Worm (Caenorhabditis elegans) whole organism, early embryonic: Measurements from ENCODE around the gene F59E12.17.
A peak's percentile ranks its signal among the peaks of the same experiment; 100 is the strongest.

ENCODE experiments used
- B0310.2 ChIP-seq: sonication (generic microtip); optimal IDR thresholded peaks from 2 replicates; lab custom pipeline; 2016; ENCODE audit warnings: mild to moderate bottlenecking, missing genetic modification characterization, missing compliant biosample characterization
- F13C5.2 ChIP-seq: sonication (generic microtip); optimal IDR thresholded peaks from 2 replicates; lab custom pipeline; 2017; ENCODE audit warnings: mild to moderate bottlenecking, missing genetic modification characterization, inconsistent platforms, missing compliant biosample characterization
- aly-1 ChIP-seq: sonication (generic microtip); optimal IDR thresholded peaks from 2 replicates; lab custom pipeline; 2016; ENCODE audit warnings: missing genetic modification characterization, missing compliant biosample characterization
- ama-1 ChIP-seq: fragments of 150-350 bp; optimal IDR thresholded peaks from 2 replicates; lab custom pipeline; 2014
- ceh-13 ChIP-seq: fragments of 200-800 bp; sonication (Bioruptor generic); optimal IDR thresholded peaks from 2 replicates; lab custom pipeline; 2018; ENCODE audit warnings: mild to moderate bottlenecking, missing genetic modification characterization, missing compliant biosample characterization
- ceh-36 ChIP-seq: sonication (generic microtip); optimal IDR thresholded peaks from 2 replicates; lab custom pipeline; 2016; ENCODE audit warnings: missing genetic modification characterization, inconsistent platforms, missing compliant biosample characterization
- ets-7 ChIP-seq: sonication (generic microtip); optimal IDR thresholded peaks from 2 replicates; lab custom pipeline; 2016; ENCODE audit warnings: missing genotype, missing genetic modification characterization, missing compliant biosample characterization
- flt-1 ChIP-seq: fragments of 200-800 bp; sonication (Bioruptor generic); IDR thresholded peaks from 2 replicates; pipeline ENCODE4 v1.3.6; 2022; ENCODE audit warnings: missing genetic modification characterization, missing compliant biosample characterization
- hmbx-1 ChIP-seq: sonication (generic microtip); optimal IDR thresholded peaks from 2 replicates; lab custom pipeline; 2016; ENCODE audit warnings: mild to moderate bottlenecking, missing genetic modification characterization, missing compliant biosample characterization
- hmg-4 ChIP-seq: fragments of 200-800 bp; sonication (Bioruptor generic); optimal IDR thresholded peaks from 2 replicates; lab custom pipeline; 2018; ENCODE audit warnings: mild to moderate bottlenecking, missing genetic modification characterization, missing compliant biosample characterization
- hnd-1 ChIP-seq: sonication (generic microtip); optimal IDR thresholded peaks from 2 replicates; lab custom pipeline; 2016; ENCODE audit warnings: missing genetic modification characterization, missing compliant biosample characterization
- pes-1 ChIP-seq: fragments of 200-800 bp; sonication (Bioruptor generic); IDR thresholded peaks from 2 replicates; pipeline ENCODE4 v1.3.6; 2022; ENCODE audit warnings: missing genetic modification reagents, missing genetic modification characterization, missing compliant biosample characterization
- scrt-1 ChIP-seq: fragments of 200-800 bp; sonication (Bioruptor generic); IDR thresholded peaks from 2 replicates; pipeline ENCODE4 v1.3.6; 2022; ENCODE audit warnings: missing genetic modification characterization, missing compliant biosample characterization
- sea-1 ChIP-seq: fragments of 200-800 bp; sonication (Bioruptor generic); conservative IDR thresholded peaks from 2 replicates; pipeline ENCODE4 v1.3.6; 2022; ENCODE audit warnings: missing genetic modification characterization, missing compliant biosample characterization
- tbx-11 ChIP-seq: fragments of 200-800 bp; sonication (Bioruptor generic); IDR thresholded peaks from 2 replicates; pipeline ENCODE4 v1.3.6; 2022; ENCODE audit warnings: missing genetic modification characterization, missing compliant biosample characterization
- tbx-37 ChIP-seq: fragments of 200-800 bp; sonication (Bioruptor generic); conservative IDR thresholded peaks from 2 replicates; pipeline ENCODE4 v1.3.6; 2022; ENCODE audit warnings: missing genetic modification reagents, missing genetic modification characterization, missing compliant biosample characterization
- tra-4 ChIP-seq: sonication (generic microtip); optimal IDR thresholded peaks from 2 replicates; lab custom pipeline; 2017; ENCODE audit warnings: missing genetic modification characterization, missing compliant biosample characterization

Gene F59E12.17

ce11 chrII:5659675-5660074 is 10.4 kb upstream of the F59E12.17 start, which contains the start of gene fut-3:
Gene fut-3 (minus strand): TSS chrII:5659775.
- TF ChIP-seq hnd-1 (tag; lab: Kevin White, UChicago): no peak
- TF ChIP-seq pes-1 (GFP tag; lab: Robert Waterston, UW): no peak
- no peak for TF ChIP-seq ets-7 (tag; lab: Kevin White, UChicago)
- no peak for TF ChIP-seq B0310.2
- no peak for TF ChIP-seq ceh-36 (tag; lab: Kevin White, UChicago)
- no peak for TF ChIP-seq flt-1 (GFP tag; lab: Robert Waterston, UW)
- TF ChIP-seq F13C5.2 (tag; lab: Kevin White, UChicago): no peak
- no peak for TF ChIP-seq hmbx-1
- no peak for TF ChIP-seq sea-1 (GFP tag; lab: Robert Waterston, UW)
- no peak for TF ChIP-seq tbx-11 (GFP tag; lab: Robert Waterston, UW)
- no peak for TF ChIP-seq ama-1 (lab: Kevin White, UChicago)
- no peak for TF ChIP-seq scrt-1 (GFP tag; lab: Robert Waterston, UW)
- TF ChIP-seq aly-1 (tag; lab: Kevin White, UChicago): no peak
- no peak for TF ChIP-seq tra-4 (tag; lab: Kevin White, UChicago)
- TF ChIP-seq ceh-13 (GFP tag; lab: Kevin White, UChicago): no peak
- no peak for TF ChIP-seq hmg-4 (GFP tag; lab: Kevin White, UChicago)
- TF ChIP-seq tbx-37: no peak

ce11 chrII:5654215-5654614 is 4.9 kb upstream of the F59E12.17 start, which contains the start of gene F59E12.1:
Gene F59E12.1 (plus strand): TSS chrII:5654515.
- TF ChIP-seq hmbx-1: no peak
- no peak for TF ChIP-seq ama-1 (lab: Kevin White, UChicago)
- no peak for TF ChIP-seq flt-1 (GFP tag; lab: Robert Waterston, UW)
- TF ChIP-seq tbx-11 (GFP tag; lab: Robert Waterston, UW): no peak
- TF ChIP-seq F13C5.2 (tag; lab: Kevin White, UChicago): no peak
- TF ChIP-seq scrt-1 (GFP tag; lab: Robert Waterston, UW): no peak
- TF ChIP-seq hnd-1 (tag; lab: Kevin White, UChicago): no peak
- no peak for TF ChIP-seq aly-1 (tag; lab: Kevin White, UChicago)
- TF ChIP-seq hmg-4 (GFP tag; lab: Kevin White, UChicago): no peak
- no peak for TF ChIP-seq tbx-37
- no peak for TF ChIP-seq B0310.2
- TF ChIP-seq ceh-13 (GFP tag; lab: Kevin White, UChicago): no peak
- TF ChIP-seq ets-7 (tag; lab: Kevin White, UChicago): no peak
- no peak for TF ChIP-seq tra-4 (tag; lab: Kevin White, UChicago)
- TF ChIP-seq sea-1 (GFP tag; lab: Robert Waterston, UW): no peak
- TF ChIP-seq pes-1 (GFP tag; lab: Robert Waterston, UW): no peak
- no peak for TF ChIP-seq ceh-36 (tag; lab: Kevin White, UChicago)

- TF ChIP-seq tbx-37 (no peak), flt-1 (GFP tag; lab: Robert Waterston, UW) (no peak), ceh-13 (GFP tag; lab: Kevin White, UChicago) (no peak)
Observed at ce11 chrII:5652334-5652733, 3.1 kb upstream of the F59E12.17 start, which contains the start of gene bli-2. Gene bli-2 (minus strand): TSS chrII:5652434.

- TF ChIP-seq flt-1 (GFP tag; lab: Robert Waterston, UW) (no peak), aly-1 (tag; lab: Kevin White, UChicago) (peak; percentile 16)
Observed at ce11 chrII:5651426-5651825, 2.2 kb upstream of the F59E12.17 start.

- TF ChIP-seq ama-1 (lab: Kevin White, UChicago): no peak
- TF ChIP-seq hmbx-1: no peak
- no peak for TF ChIP-seq B0310.2
- TF ChIP-seq hnd-1 (tag; lab: Kevin White, UChicago): no peak
- no peak for TF ChIP-seq scrt-1 (GFP tag; lab: Robert Waterston, UW)
- TF ChIP-seq tra-4 (tag; lab: Kevin White, UChicago): no peak
- no peak for TF ChIP-seq F13C5.2 (tag; lab: Kevin White, UChicago)
- TF ChIP-seq sea-1 (GFP tag; lab: Robert Waterston, UW): no peak
- TF ChIP-seq ets-7 (tag; lab: Kevin White, UChicago): no peak
- TF ChIP-seq hmg-4 (GFP tag; lab: Kevin White, UChicago): no peak
- TF ChIP-seq aly-1 (tag; lab: Kevin White, UChicago): no peak
- TF ChIP-seq pes-1 (GFP tag; lab: Robert Waterston, UW): no peak
- TF ChIP-seq flt-1 (GFP tag; lab: Robert Waterston, UW): no peak
- no peak for TF ChIP-seq tbx-11 (GFP tag; lab: Robert Waterston, UW)
Observed at ce11 chrII:5648272-5648671, 998 bp downstream of the F59E12.17 start, which contains the start of gene ddl-1. Gene ddl-1 (minus strand): TSS chrII:5648372.

DNA sequence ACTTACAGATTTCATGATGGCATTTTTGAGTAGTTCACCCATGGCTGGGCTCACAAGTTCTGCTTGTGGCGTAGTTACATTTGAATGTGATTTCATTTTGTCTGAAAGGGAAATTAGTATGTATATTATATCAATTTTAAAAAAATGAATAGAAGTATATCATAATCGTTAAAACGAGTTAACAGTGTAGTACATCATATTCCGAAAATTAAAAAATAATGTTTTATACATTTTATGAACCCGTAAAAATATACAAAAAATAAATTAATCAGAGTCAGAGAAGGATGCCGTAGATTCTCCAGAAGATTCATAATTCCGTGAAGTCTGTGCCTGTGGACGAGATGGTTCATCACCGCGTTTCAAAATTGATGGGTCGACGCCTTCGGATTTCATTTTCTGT is 2.3 kb downstream of the F59E12.17 start, which contains the start of gene F59E12.9:
Gene F59E12.9 (minus strand): TSS at position 101 of the 400 bp plus-strand sequence.
- no peak for TF ChIP-seq tbx-11 (GFP tag; lab: Robert Waterston, UW)
- TF ChIP-seq ceh-13 (GFP tag; lab: Kevin White, UChicago): no peak
- TF ChIP-seq hmg-4 (GFP tag; lab: Kevin White, UChicago): no peak
- no peak for TF ChIP-seq tra-4 (tag; lab: Kevin White, UChicago)
- TF ChIP-seq ceh-36 (tag; lab: Kevin White, UChicago): no peak
- no peak for TF ChIP-seq tbx-37
- TF ChIP-seq flt-1 (GFP tag; lab: Robert Waterston, UW): no peak
- TF ChIP-seq ama-1 (lab: Kevin White, UChicago): no peak
- TF ChIP-seq hnd-1 (tag; lab: Kevin White, UChicago): no peak
- no peak for TF ChIP-seq aly-1 (tag; lab: Kevin White, UChicago)
- no peak for TF ChIP-seq sea-1 (GFP tag; lab: Robert Waterston, UW)
- TF ChIP-seq F13C5.2 (tag; lab: Kevin White, UChicago): no peak
- TF ChIP-seq pes-1 (GFP tag; lab: Robert Waterston, UW): no peak
- TF ChIP-seq B0310.2: no peak
- no peak for TF ChIP-seq scrt-1 (GFP tag; lab: Robert Waterston, UW)
- TF ChIP-seq ets-7 (tag; lab: Kevin White, UChicago): no peak

- no peak for TF ChIP-seq ets-7 (tag; lab: Kevin White, UChicago)
- no peak for TF ChIP-seq ama-1 (lab: Kevin White, UChicago)
- TF ChIP-seq pes-1 (GFP tag; lab: Robert Waterston, UW): no peak
- TF ChIP-seq ceh-13 (GFP tag; lab: Kevin White, UChicago): no peak
- no peak for TF ChIP-seq F13C5.2 (tag; lab: Kevin White, UChicago)
Observed at ce11 chrII:5642110-5642509, 7.2 kb downstream of the F59E12.17 start.
